Worm (Caenorhabditis elegans): Measurements from ENCODE around the gene grl-12.

DNA sequence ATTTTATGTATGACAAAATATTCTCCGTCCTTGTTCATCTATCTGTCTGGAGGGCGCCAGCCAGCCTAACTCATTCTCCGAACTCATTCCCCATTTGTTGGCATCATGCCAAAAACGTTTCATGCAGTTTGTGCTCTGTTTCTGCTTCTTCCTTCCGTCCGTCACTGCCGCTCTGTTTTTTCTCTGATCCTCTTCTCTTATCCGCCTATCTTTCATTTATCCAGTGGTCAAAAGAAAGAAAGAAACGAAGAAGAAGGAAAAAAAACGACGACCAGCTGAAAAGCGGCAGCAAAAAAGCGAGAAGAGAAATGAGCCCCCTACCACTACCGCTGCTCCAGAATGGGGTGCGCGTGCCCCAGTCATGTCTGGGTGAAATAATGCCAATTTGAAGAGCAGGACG, 26.2 kb upstream of the grl-12 start:
- TF ChIP-seq ama-1 (optimal IDR thresholded peaks at IDR 0.05) = no peak
- no peak for TF ChIP-seq ceh-13 (GFP tag; optimal IDR thresholded peaks at IDR 0.05)
- TF ChIP-seq B0310.2 (tag; optimal IDR thresholded peaks at IDR 0.05) = no peak
- TF ChIP-seq flt-1 (GFP tag; IDR thresholded peaks at IDR 0.05) = no peak
- TF ChIP-seq tbx-37 (GFP tag; conservative IDR thresholded peaks at IDR 0.05) = no peak
- no peak for TF ChIP-seq F13C5.2 (tag; optimal IDR thresholded peaks at IDR 0.05)
- no peak for TF ChIP-seq tbx-11 (GFP tag; IDR thresholded peaks at IDR 0.05)
